Fruit fly (Drosophila melanogaster) whole organism, embryonic: ENCODE measurements around the gene CG32681.
A peak's percentile ranks its signal among the peaks of the same experiment; 100 is the strongest.

Experiments used
- Ada2b ChIP-seq: fragments of 200-800 bp; sonication (Bioruptor generic); IDR thresholded peaks from 2 replicates; pipeline ENCODE4 v1.3.6; 2022; ENCODE audit warnings: missing biosample characterization, missing genetic modification characterization
- CG10147 ChIP-seq: fragments of 200-800 bp; sonication (Bioruptor generic); optimal IDR thresholded peaks from 2 replicates; lab custom pipeline; 2019; ENCODE audit warnings: missing biosample characterization, mild to moderate bottlenecking, missing genetic modification characterization, moderate library complexity
- CG10654 ChIP-seq: fragments of 200-800 bp; sonication (Bioruptor generic); optimal IDR thresholded peaks from 2 replicates; lab custom pipeline; 2016; ENCODE audit warnings: missing biosample characterization, missing genetic modification characterization
- CG11093 ChIP-seq: fragments of 200-800 bp; sonication (Bioruptor generic); IDR thresholded peaks from 3 replicates; pipeline ENCODE4 v1.3.6; 2022; ENCODE audit warnings: missing biosample characterization, missing genetic modification characterization
- CG11723 ChIP-seq: fragments of 200-800 bp; sonication (Bioruptor generic); optimal IDR thresholded peaks from 2 replicates; lab custom pipeline; 2017; ENCODE audit warnings: missing biosample characterization, mild to moderate bottlenecking, missing genetic modification characterization
- CG13287 ChIP-seq: fragments of 200-800 bp; sonication (Bioruptor generic); IDR thresholded peaks from 2 replicates; pipeline ENCODE4 v1.3.6; 2022; ENCODE audit warnings: missing biosample characterization, missing genetic modification characterization; ENCODE audit not compliant: partially characterized antibody
- CG13424 ChIP-seq: fragments of 200-800 bp; sonication (Bioruptor generic); optimal IDR thresholded peaks from 2 replicates; lab custom pipeline; 2019; ENCODE audit warnings: missing biosample characterization, mild to moderate bottlenecking, missing genetic modification characterization, moderate library complexity
- CG14860 ChIP-seq: fragments of 200-800 bp; sonication (Bioruptor generic); IDR thresholded peaks from 3 replicates; pipeline ENCODE4 v1.3.6; 2022; ENCODE audit warnings: missing biosample characterization, missing genetic modification characterization; ENCODE audit not compliant: partially characterized antibody
- CG15011 ChIP-seq: fragments of 200-800 bp; sonication (Bioruptor generic); optimal IDR thresholded peaks from 3 replicates; lab custom pipeline; 2018; ENCODE audit warnings: missing biosample characterization, mild to moderate bottlenecking, missing genetic modification characterization
- CG1603 ChIP-seq: fragments of 200-800 bp; sonication (Bioruptor generic); optimal IDR thresholded peaks from 2 replicates; lab custom pipeline; 2019; ENCODE audit warnings: missing biosample characterization, mild to moderate bottlenecking, missing genetic modification characterization, moderate library complexity
- CG17802 ChIP-seq: fragments of 200-800 bp; sonication (Bioruptor generic); optimal IDR thresholded peaks from 2 replicates; lab custom pipeline; 2018; ENCODE audit warnings: missing biosample characterization, mild to moderate bottlenecking, missing genetic modification characterization, moderate library complexity
- CG18599 ChIP-seq: fragments of 200-800 bp; sonication (Bioruptor generic); optimal IDR thresholded peaks from 3 replicates; lab custom pipeline; 2017; ENCODE audit warnings: missing biosample characterization, missing genetic modification characterization, mild to moderate bottlenecking, moderate library complexity, missing genetic modification reagents
- CG2129 ChIP-seq: fragments of 200-800 bp; sonication (Bioruptor generic); IDR thresholded peaks from 2 replicates; pipeline ENCODE4 v1.3.6; 2022; ENCODE audit warnings: missing biosample characterization, missing genetic modification characterization; ENCODE audit not compliant: partially characterized antibody
- CG2875 ChIP-seq: fragments of 200-800 bp; sonication (Bioruptor generic); optimal IDR thresholded peaks from 2 replicates; lab custom pipeline; 2017; ENCODE audit warnings: missing biosample characterization, mild to moderate bottlenecking, missing genetic modification characterization, missing genetic modification reagents
- CG30431 ChIP-seq: fragments of 200-800 bp; sonication (Bioruptor generic); optimal IDR thresholded peaks from 2 replicates; lab custom pipeline; 2017; ENCODE audit warnings: missing biosample characterization, missing genetic modification characterization
- CG32532 ChIP-seq: fragments of 200-800 bp; sonication (Bioruptor generic); IDR thresholded peaks from 2 replicates; pipeline ENCODE4 v1.3.6; 2022; ENCODE audit warnings: missing biosample characterization, missing genetic modification characterization
- CG34224 ChIP-seq: fragments of 200-800 bp; sonication (Bioruptor generic); IDR thresholded peaks from 3 replicates; pipeline ENCODE4 v1.3.6; 2022; ENCODE audit warnings: missing biosample characterization, missing genetic modification characterization; ENCODE audit not compliant: partially characterized antibody
- CG6254 ChIP-seq: fragments of 200-800 bp; sonication (Bioruptor generic); optimal IDR thresholded peaks from 3 replicates; lab custom pipeline; 2017; ENCODE audit warnings: mild to moderate bottlenecking, missing biosample characterization, missing genetic modification reagents, missing genetic modification characterization
- CG6689 ChIP-seq: fragments of 200-800 bp; sonication (Bioruptor generic); IDR thresholded peaks from 2 replicates; pipeline ENCODE4 v1.3.6; 2022; ENCODE audit warnings: missing biosample characterization, missing genetic modification characterization
- CG9437 ChIP-seq: fragments of 200-800 bp; sonication (Bioruptor generic); optimal IDR thresholded peaks from 2 replicates; lab custom pipeline; 2018; ENCODE audit warnings: missing biosample characterization, mild to moderate bottlenecking, missing genetic modification characterization
- CTCF ChIP-seq: fragments of 200-800 bp; sonication (Bioruptor generic); optimal IDR thresholded peaks from 2 replicates; lab custom pipeline; 2017; ENCODE audit warnings: missing biosample characterization, mild to moderate bottlenecking, missing genetic modification characterization, moderate library complexity
- Doc2 ChIP-seq: fragments of 200-800 bp; sonication (Bioruptor generic); IDR thresholded peaks from 2 replicates; pipeline ENCODE4 v1.3.6; 2022; ENCODE audit warnings: missing biosample characterization, missing genetic modification characterization
- Dp ChIP-seq: fragments of 200-800 bp; sonication (Bioruptor generic); optimal IDR thresholded peaks from 2 replicates; lab custom pipeline; 2018; ENCODE audit warnings: missing biosample characterization, mild to moderate bottlenecking, missing genetic modification characterization, moderate library complexity
- Ets65A ChIP-seq: fragments of 200-800 bp; sonication (Bioruptor generic); peaks from one replicate; lab custom pipeline; 2016; ENCODE audit warnings: missing biosample characterization, missing genetic modification characterization
- HHEX ChIP-seq: fragments of 200-800 bp; sonication (Bioruptor generic); optimal IDR thresholded peaks from 3 replicates; lab custom pipeline; 2017; ENCODE audit warnings: missing biosample characterization, mild to moderate bottlenecking, missing genetic modification characterization, missing genetic modification reagents
- Hey ChIP-seq: fragments of 200-800 bp; sonication (Bioruptor generic); optimal IDR thresholded peaks from 3 replicates; lab custom pipeline; 2018; ENCODE audit warnings: missing biosample characterization, mild to moderate bottlenecking, missing genetic modification characterization
- Lim3 ChIP-seq: fragments of 200-800 bp; sonication (Bioruptor generic); IDR thresholded peaks from 2 replicates; pipeline ENCODE4 v1.3.6; 2022; ENCODE audit warnings: missing biosample characterization, missing genetic modification characterization
- NK7.1 ChIP-seq: fragments of 200-800 bp; sonication (Bioruptor generic); optimal IDR thresholded peaks from 3 replicates; lab custom pipeline; 2016; ENCODE audit warnings: missing biosample characterization, missing genetic modification characterization
- Neu2 ChIP-seq: fragments of 200-800 bp; sonication (Bioruptor generic); optimal IDR thresholded peaks from 3 replicates; lab custom pipeline; 2016; ENCODE audit warnings: missing biosample characterization, missing genetic modification characterization, borderline replicate concordance
- Taf1 ChIP-seq: fragments of 200-800 bp; sonication (Bioruptor generic); IDR thresholded peaks from 2 replicates; pipeline ENCODE4 v1.3.6; 2022; ENCODE audit warnings: missing biosample characterization, missing genetic modification characterization
- Usf ChIP-seq: fragments of 200-800 bp; sonication (Bioruptor generic); optimal IDR thresholded peaks from 2 replicates; lab custom pipeline; 2017; ENCODE audit warnings: missing genotype, missing biosample characterization, missing genetic modification characterization
- dan ChIP-seq: fragments of 200-800 bp; sonication (Bioruptor generic); IDR thresholded peaks from 2 replicates; pipeline ENCODE4 v1.3.6; 2022; ENCODE audit warnings: missing biosample characterization, missing genetic modification characterization
- dmrt11E ChIP-seq: fragments of 200-800 bp; sonication (Bioruptor generic); optimal IDR thresholded peaks from 3 replicates; lab custom pipeline; 2018; ENCODE audit warnings: missing biosample characterization, mild to moderate bottlenecking, missing genetic modification characterization, moderate library complexity
- ems ChIP-seq: fragments of 200-800 bp; sonication (Bioruptor generic); optimal IDR thresholded peaks from 3 replicates; lab custom pipeline; 2016; ENCODE audit warnings: missing biosample characterization, missing genetic modification characterization
- esg ChIP-seq: fragments of 200-800 bp; sonication (Bioruptor generic); conservative IDR thresholded peaks from 2 replicates; pipeline ENCODE4 v1.3.6; 2022; ENCODE audit warnings: missing biosample characterization, missing genetic modification characterization
- ftz-f1 ChIP-seq: fragments of 200-800 bp; sonication (Bioruptor generic); optimal IDR thresholded peaks from 2 replicates; lab custom pipeline; 2016; ENCODE audit warnings: missing biosample characterization, missing genetic modification characterization
- gro ChIP-seq: fragments of 200-800 bp; sonication (Bioruptor generic); optimal IDR thresholded peaks from 2 replicates; lab custom pipeline; 2016; ENCODE audit warnings: missing biosample characterization, missing genetic modification characterization
- jumu ChIP-seq: fragments of 200-800 bp; sonication (Bioruptor generic); optimal IDR thresholded peaks from 3 replicates; lab custom pipeline; 2016; ENCODE audit warnings: missing biosample characterization, missing genetic modification characterization
- kni ChIP-seq: fragments of 200-800 bp; sonication (Bioruptor generic); optimal IDR thresholded peaks from 3 replicates; lab custom pipeline; 2017; ENCODE audit warnings: mild to moderate bottlenecking, missing biosample characterization, missing genetic modification reagents, missing genetic modification characterization
- mam ChIP-seq: fragments of 200-800 bp; sonication (Bioruptor generic); optimal IDR thresholded peaks from 3 replicates; lab custom pipeline; 2016; ENCODE audit warnings: missing biosample characterization, missing genetic modification characterization
- nau ChIP-seq: fragments of 200-800 bp; sonication (Bioruptor generic); optimal IDR thresholded peaks from 3 replicates; lab custom pipeline; 2017; ENCODE audit warnings: missing biosample characterization, mild to moderate bottlenecking, missing genetic modification characterization, missing genetic modification reagents
- odd ChIP-seq: fragments of 200-800 bp; sonication (Bioruptor generic); optimal IDR thresholded peaks from 2 replicates; lab custom pipeline; 2017; ENCODE audit warnings: missing biosample characterization, mild to moderate bottlenecking, missing genetic modification characterization
- onecut ChIP-seq: fragments of 200-800 bp; sonication (Bioruptor generic); IDR thresholded peaks from 2 replicates; pipeline ENCODE4 v1.3.6; 2022; ENCODE audit warnings: missing biosample characterization, missing genetic modification characterization
- pros ChIP-seq: fragments of 200-800 bp; sonication (Bioruptor generic); optimal IDR thresholded peaks from 3 replicates; lab custom pipeline; 2019; ENCODE audit warnings: missing biosample characterization, mild to moderate bottlenecking, missing genetic modification characterization, moderate library complexity
- pzg ChIP-seq: fragments of 200-800 bp; sonication (Bioruptor generic); optimal IDR thresholded peaks from 3 replicates; lab custom pipeline; 2018; ENCODE audit warnings: missing biosample characterization, mild to moderate bottlenecking, missing genetic modification characterization, moderate library complexity
- sens ChIP-seq: fragments of 200-800 bp; sonication (Bioruptor generic); peaks from one replicate; lab custom pipeline; 2016; ENCODE audit warnings: missing biosample characterization, missing genetic modification characterization
- sima ChIP-seq: fragments of 200-800 bp; sonication (Bioruptor generic); optimal IDR thresholded peaks from 2 replicates; lab custom pipeline; 2016; ENCODE audit warnings: missing biosample characterization, missing genetic modification characterization
- twi ChIP-seq: fragments of 200-800 bp; optimal IDR thresholded peaks from 2 replicates; lab custom pipeline; 2019; ENCODE audit warnings: missing biosample characterization, mild to moderate bottlenecking, missing genetic modification characterization, moderate library complexity
- usp ChIP-seq: fragments of >200 bp; optimal IDR thresholded peaks from 2 replicates; lab custom pipeline; 2017; ENCODE audit warnings: missing biosample characterization, missing genetic modification characterization
- wor ChIP-seq: fragments of 200-800 bp; sonication (Bioruptor generic); IDR thresholded peaks from 2 replicates; pipeline ENCODE4 v1.3.6; 2022; ENCODE audit warnings: missing biosample characterization, missing genetic modification characterization
- yki ChIP-seq: fragments of >200 bp; optimal IDR thresholded peaks from 3 replicates; lab custom pipeline; 2018

The CG32681 gene

DNA sequence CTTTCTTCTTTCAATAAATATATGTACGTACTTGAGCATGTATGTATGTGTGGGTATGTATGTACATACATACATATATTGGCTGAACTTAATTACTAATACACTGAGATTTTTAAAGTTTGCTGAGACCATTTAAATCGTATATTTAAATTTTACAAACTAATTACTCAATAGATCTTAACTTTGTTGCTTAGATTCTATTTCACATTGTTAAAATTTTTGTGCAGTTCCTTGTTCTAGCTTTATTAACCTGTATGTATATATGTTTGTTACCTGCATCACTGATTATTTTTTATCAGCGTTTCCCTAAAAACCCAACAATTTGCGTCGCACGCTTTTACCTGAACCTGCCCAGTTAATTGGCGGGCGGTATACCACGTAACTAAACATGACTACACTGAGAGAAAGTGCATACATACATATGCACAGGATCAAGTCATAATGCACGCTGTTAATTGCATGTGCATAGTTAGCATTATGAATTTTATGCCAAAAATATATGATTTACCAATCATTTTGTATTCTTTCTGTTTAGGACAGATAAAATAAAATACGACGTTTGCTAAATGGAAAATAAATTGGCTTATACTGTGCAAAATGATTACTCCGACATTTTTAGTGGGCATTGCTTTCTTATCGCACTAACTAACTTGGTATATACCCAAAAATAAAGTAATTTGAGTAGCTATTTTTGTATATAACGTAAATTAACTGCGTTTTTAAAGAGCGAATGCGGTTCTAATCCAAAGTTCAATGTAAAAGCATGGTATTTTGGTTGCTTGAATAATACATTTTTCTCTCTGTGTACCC, 18.4 kb downstream of the CG32681 start (continued):
- no peak for TF ChIP-seq CG13424 (tag; lab: Kevin White, UChicago)
- 0 out of 2 replicates have a peak, but pooled peaks have one; percentile 16 for TF ChIP-seq CG6689 (GFP tag; lab: Robert Waterston, UW)
- TF ChIP-seq esg (GFP tag; lab: Robert Waterston, UW) = no peak
- TF ChIP-seq CG9437 = peak; percentile 56
- TF ChIP-seq CG32532 (GFP tag; lab: Robert Waterston, UW) = peak; percentile 19; the same call in 1 of the 2 replicates
- TF ChIP-seq CTCF (GFP tag; lab: Kevin White, UChicago) = no peak
- no peak for TF ChIP-seq CG15011 (GFP tag; lab: Kevin White, UChicago)
- no peak for TF ChIP-seq CG2875 (GFP tag; lab: Kevin White, UChicago)
- peak; percentile 1 for TF ChIP-seq jumu (GFP tag; lab: Kevin White, UChicago)
- no peak for TF ChIP-seq onecut (GFP tag; lab: Robert Waterston, UW)
- no peak for TF ChIP-seq CG18599 (GFP tag; lab: Kevin White, UChicago)
- peak; percentile 2 for TF ChIP-seq CG1603 (tag; lab: Kevin White, UChicago)
- peak; percentile 94 for TF ChIP-seq Ets65A (GFP tag; lab: Kevin White, UChicago)
- TF ChIP-seq dan = no peak
- TF ChIP-seq CG17802 = no peak
- no peak for TF ChIP-seq yki (lab: Kevin White, UChicago)
- no peak for TF ChIP-seq Usf (GFP tag; lab: Kevin White, UChicago)
- TF ChIP-seq NK7.1 (GFP tag; lab: Kevin White, UChicago) = no peak
- no peak for TF ChIP-seq CG30431
- no peak for TF ChIP-seq wor (GFP tag; lab: Robert Waterston, UW)
- TF ChIP-seq sima = no peak
- TF ChIP-seq usp (GFP tag; lab: Kevin White, UChicago) = no peak
- no peak for TF ChIP-seq pzg (GFP tag; lab: Kevin White, UChicago)
- no peak for TF ChIP-seq twi (tag; lab: Kevin White, UChicago)
- no peak for TF ChIP-seq Neu2
- TF ChIP-seq pros (GFP tag; lab: Kevin White, UChicago) = no peak
- no peak for TF ChIP-seq HHEX
- peak; percentile 11 for TF ChIP-seq mam (GFP tag; lab: Kevin White, UChicago)
- TF ChIP-seq CG11093 (GFP tag; lab: Robert Waterston, UW) = no peak
- no peak for TF ChIP-seq CG10147 (GFP tag; lab: Kevin White, UChicago)
- TF ChIP-seq CG10654 (GFP tag; lab: Kevin White, UChicago) = no peak
- no peak for TF ChIP-seq nau (GFP tag; lab: Kevin White, UChicago)
- no peak for TF ChIP-seq odd (GFP tag; lab: Kevin White, UChicago)
- TF ChIP-seq Hey = no peak
- no peak for TF ChIP-seq CG2129 (GFP tag; lab: Robert Waterston, UW)
- TF ChIP-seq ems = no peak
- no peak for TF ChIP-seq Taf1
- no peak for TF ChIP-seq CG34224
- TF ChIP-seq gro (GFP tag; lab: Kevin White, UChicago) = no peak
- TF ChIP-seq CG14860 = no peak
- TF ChIP-seq Lim3 = no peak
- TF ChIP-seq CG13287 (GFP tag; lab: Robert Waterston, UW) = no peak
- no peak for TF ChIP-seq kni (GFP tag; lab: Kevin White, UChicago)
- TF ChIP-seq Dp (GFP tag; lab: Kevin White, UChicago) = no peak
- TF ChIP-seq ftz-f1 (GFP tag; lab: Kevin White, UChicago) = no peak
- no peak for TF ChIP-seq CG6254 (GFP tag; lab: Kevin White, UChicago)
- no peak for TF ChIP-seq Ada2b
- no peak for TF ChIP-seq Doc2 (GFP tag; lab: Robert Waterston, UW)
- TF ChIP-seq CG11723 = no peak
- peak; percentile 83 for TF ChIP-seq sens (GFP tag; lab: Kevin White, UChicago)
- no peak for TF ChIP-seq dmrt11E (tag; lab: Kevin White, UChicago)
